Fruit fly (Drosophila melanogaster): ENCODE data around the gene CG15143.

CG15143 gene

dm6 chr2L:17500946-17501451 lies 23.4 kb downstream of the CG15143 start, which contains the start of the genes mEFTs and Dhc36C:
Gene mEFTs (minus strand): TSS chr2L:17501106.
Gene Dhc36C (plus strand): TSS chr2L:17501401.
- no peak for TF ChIP-seq CG17801 (GFP tag; optimal IDR thresholded peaks at IDR 0.05; ENCODE audit: partially characterized antibody)

dm6 chr2L:17498721-17499120 lies 25.6 kb downstream of the CG15143 start, which contains the start of gene CG15142:
Gene CG15142 (minus strand): TSS chr2L:17498821.
- no peak for TF ChIP-seq CG17801 (GFP tag; optimal IDR thresholded peaks at IDR 0.05; ENCODE audit: partially characterized antibody)

dm6 chr2L:17497108-17497507 lies 27.2 kb downstream of the CG15143 start, which contains the start of gene qua:
Gene qua (minus strand): TSS chr2L:17497208.
- TF ChIP-seq CG17801 (GFP tag; optimal IDR thresholded peaks at IDR 0.05; ENCODE audit: partially characterized antibody), result no peak

- no peak for TF ChIP-seq CG17801 (GFP tag; optimal IDR thresholded peaks at IDR 0.05; ENCODE audit: partially characterized antibody)
Observed at dm6 chr2L:17495759-17496158, 28.6 kb downstream of the CG15143 start.

dm6 chr2L:17492680-17493079 lies 31.7 kb downstream of the CG15143 start:
- TF ChIP-seq CG17801 (GFP tag; optimal IDR thresholded peaks at IDR 0.05; ENCODE audit: partially characterized antibody), result no peak

- no peak for TF ChIP-seq CG17801 (GFP tag; optimal IDR thresholded peaks at IDR 0.05; ENCODE audit: partially characterized antibody)
Observed at dm6 chr2L:17486264-17486663, 38.1 kb downstream of the CG15143 start, which contains the start of gene CG43220. Gene CG43220 (plus strand): TSS chr2L:17486564.

dm6 chr2L:17485457-17485856 lies 38.9 kb downstream of the CG15143 start, which contains the start of the genes CG43221 and CG43645:
Gene CG43221 (plus strand): TSS chr2L:17485757.
Gene CG43645 (plus strand): TSS chr2L:17485757.
- TF ChIP-seq CG17801 (GFP tag; optimal IDR thresholded peaks at IDR 0.05; ENCODE audit: partially characterized antibody), result no peak

dm6 chr2L:17484174-17484573 lies 40.2 kb downstream of the CG15143 start, which contains the start of the genes GCS2beta and CG5131:
Gene GCS2beta (minus strand): TSS chr2L:17484307.
Gene CG5131 (plus strand): TSS chr2L:17484501.
- TF ChIP-seq CG17801 (GFP tag; optimal IDR thresholded peaks at IDR 0.05; ENCODE audit: partially characterized antibody), result peak; percentile 84

dm6 chr2L:17480943-17481580 lies 43.3 kb downstream of the CG15143 start, which contains the start of the genes fws and Lamtor3:
Gene fws (minus strand): TSS chr2L:17481029.
Gene Lamtor3 (plus strand): TSS chr2L:17481231.
- peak; percentile 96 for TF ChIP-seq CG17801 (GFP tag; optimal IDR thresholded peaks at IDR 0.05; ENCODE audit: partially characterized antibody)

- TF ChIP-seq CG17801 (GFP tag; optimal IDR thresholded peaks at IDR 0.05; ENCODE audit: partially characterized antibody), result peak; percentile 15
Observed at dm6 chr2L:17477710-17478109, 46.6 kb downstream of the CG15143 start, which contains the start of gene cass. Gene cass (minus strand): TSS chr2L:17477888.

dm6 chr2L:17472582-17473524 lies 51.5 kb downstream of the CG15143 start, which contains the start of gene BicD:
Gene BicD (minus strand): TSS chr2L:17473215.
- TF ChIP-seq CG17801 (GFP tag; optimal IDR thresholded peaks at IDR 0.05; ENCODE audit: partially characterized antibody), result no peak

dm6 chr2L:17471524-17471923 lies 52.8 kb downstream of the CG15143 start, which contains the start of gene Sgt:
Gene Sgt (plus strand): TSS chr2L:17471603.
- no peak for TF ChIP-seq CG17801 (GFP tag; optimal IDR thresholded peaks at IDR 0.05; ENCODE audit: partially characterized antibody)

All from ovary, adult (tissue).